Worm (Caenorhabditis elegans): ENCODE measurements around the gene C14A6.6.

Gene C14A6.6

DNA sequence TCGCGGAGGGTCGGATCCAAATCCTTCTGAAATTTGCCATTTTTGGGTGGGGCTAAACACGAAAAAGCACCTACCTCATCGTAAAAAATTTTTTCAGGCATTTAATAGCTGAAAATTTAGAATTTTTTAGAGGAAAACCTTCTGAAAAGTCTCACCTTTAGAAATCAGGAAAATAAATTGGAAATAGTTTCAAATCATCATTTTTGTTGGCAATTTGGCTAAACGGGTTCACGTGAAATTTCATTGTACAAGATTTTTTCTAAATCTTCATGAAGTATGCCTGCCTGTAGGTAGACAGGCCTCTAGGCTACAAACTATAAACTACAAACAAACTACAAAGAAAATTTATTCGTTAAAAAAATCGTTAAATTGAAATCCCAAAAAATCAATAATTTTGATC is 1.2 kb upstream of the C14A6.6 start, which contains the start of gene C14A6.7:
Gene C14A6.7 (minus strand): TSS at position 101 of the 400 bp plus-strand sequence.
- TF ChIP-seq dao-5 (tag; optimal IDR thresholded peaks at IDR 0.05) (no peak), W03F9.2 (tag; optimal IDR thresholded peaks at IDR 0.05) (no peak), him-1 (tag; optimal IDR thresholded peaks at IDR 0.05) (no peak)

DNA sequence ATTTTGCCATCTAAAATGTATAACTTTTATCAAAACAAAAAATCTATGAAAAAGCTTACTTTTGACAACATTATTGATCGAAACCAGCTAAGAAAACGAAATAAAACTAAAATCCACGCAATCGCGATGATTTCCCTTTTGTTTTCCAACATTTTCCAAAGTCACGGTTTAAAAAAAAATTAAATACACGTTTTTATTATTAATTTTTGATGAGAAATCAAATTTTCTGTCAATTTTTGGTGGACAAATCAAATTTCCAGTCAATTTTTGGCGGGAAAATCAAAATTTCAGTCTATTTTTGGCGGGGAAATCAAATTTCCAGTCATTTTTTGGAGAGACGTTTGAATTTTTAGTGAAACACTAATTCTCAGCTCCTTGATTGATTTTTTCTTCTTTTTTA is 2.3 kb downstream of the C14A6.6 start, which contains the start of gene C14A6.5:
Gene C14A6.5 (minus strand): TSS at position 101 of the 400 bp plus-strand sequence.
- TF ChIP-seq W03F9.2 (tag; optimal IDR thresholded peaks at IDR 0.05) (no peak), him-1 (tag; optimal IDR thresholded peaks at IDR 0.05) (no peak), dao-5 (tag; optimal IDR thresholded peaks at IDR 0.05) (no peak)

DNA sequence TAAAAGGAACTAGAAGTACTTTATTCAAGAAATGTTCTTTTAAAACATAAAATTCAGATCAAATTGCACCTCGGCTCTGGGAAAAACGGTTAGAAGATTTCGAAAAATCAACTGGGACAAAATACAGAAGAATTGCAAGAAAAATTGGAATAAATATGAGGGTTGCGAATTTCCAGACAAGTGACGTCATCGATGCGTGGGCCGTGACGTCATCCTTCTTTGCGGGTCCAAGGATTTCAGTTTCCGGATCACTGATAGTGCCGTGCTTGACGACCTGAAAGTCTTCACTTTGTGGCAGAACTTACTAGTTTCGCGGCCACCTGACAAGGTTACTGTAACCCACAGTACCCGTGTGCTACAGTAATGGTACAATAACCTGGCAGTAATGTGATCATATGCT is 3.6 kb downstream of the C14A6.6 start:
- TF ChIP-seq W03F9.2 (tag; optimal IDR thresholded peaks at IDR 0.05) (no peak), him-1 (tag; optimal IDR thresholded peaks at IDR 0.05) (no peak), dao-5 (tag; optimal IDR thresholded peaks at IDR 0.05) (no peak)

DNA sequence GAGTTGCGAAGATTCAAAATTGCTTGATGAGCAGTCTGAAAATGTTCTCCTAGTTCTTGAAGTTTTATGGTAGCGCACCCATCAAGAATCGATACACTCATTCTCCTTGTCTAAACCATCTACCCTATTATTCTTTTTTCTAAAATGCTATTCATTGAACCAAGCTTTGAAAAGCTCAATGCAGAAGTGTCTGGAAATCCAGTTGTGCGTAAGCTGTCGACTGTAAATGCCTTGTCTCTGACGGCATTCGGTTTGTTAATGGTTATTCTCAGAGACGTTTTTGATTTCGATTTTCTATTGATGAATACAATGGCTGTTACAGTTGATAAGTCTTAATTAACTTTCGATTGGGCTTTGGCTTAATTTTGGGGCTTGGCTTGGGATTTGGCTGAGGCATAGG is 4.5 kb downstream of the C14A6.6 start, which contains the start of gene C14A6.12:
Gene C14A6.12 (minus strand): TSS at position 101 of the 400 bp plus-strand sequence.
- no peak for TF ChIP-seq him-1 (tag; optimal IDR thresholded peaks at IDR 0.05)
- TF ChIP-seq dao-5 (tag; optimal IDR thresholded peaks at IDR 0.05) = no peak
- TF ChIP-seq W03F9.2 (tag; optimal IDR thresholded peaks at IDR 0.05) = no peak

DNA sequence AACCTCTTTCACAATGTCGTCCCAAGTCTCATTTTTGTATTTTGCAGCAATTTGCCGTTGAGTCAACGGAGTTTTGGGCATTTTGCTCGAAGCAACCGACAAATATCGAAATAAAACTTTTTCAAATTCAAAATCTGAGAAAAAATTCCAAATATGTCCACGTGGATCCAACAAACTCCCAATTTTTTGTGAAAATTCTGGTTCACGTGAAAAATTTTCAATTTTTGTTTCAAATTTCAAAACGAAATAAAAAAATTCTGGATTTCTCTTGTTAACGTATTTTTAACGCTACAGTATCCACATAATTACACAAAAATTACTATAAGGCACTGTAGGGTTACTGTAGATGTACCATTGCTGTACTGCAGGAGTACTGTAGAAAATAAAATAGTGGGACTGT is 5.8 kb downstream of the C14A6.6 start, which contains the start of gene C14A6.13:
Gene C14A6.13 (minus strand): TSS at position 101 of the 400 bp plus-strand sequence.
- no peak for TF ChIP-seq W03F9.2 (tag; optimal IDR thresholded peaks at IDR 0.05)
- no peak for TF ChIP-seq dao-5 (tag; optimal IDR thresholded peaks at IDR 0.05)
- no peak for TF ChIP-seq him-1 (tag; optimal IDR thresholded peaks at IDR 0.05)

DNA sequence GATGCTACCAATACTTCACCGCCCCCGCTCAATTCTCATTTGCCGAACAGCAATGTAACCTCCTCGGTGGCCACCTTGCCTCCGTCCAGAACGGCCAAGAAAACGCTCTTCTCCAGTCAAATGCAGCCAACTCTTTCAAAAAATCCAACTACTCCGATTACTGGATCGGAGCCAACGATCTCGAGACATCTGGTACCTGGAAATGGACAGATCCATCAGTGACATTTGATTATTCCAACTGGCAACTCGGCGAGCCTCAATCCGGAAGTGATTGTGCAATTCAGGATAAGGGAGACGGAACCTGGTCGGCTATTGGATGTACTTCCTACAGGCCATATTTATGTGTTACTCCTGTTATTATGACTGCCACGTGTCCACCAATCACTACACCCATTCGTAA is 8.9 kb downstream of the C14A6.6 start:
- no peak for TF ChIP-seq W03F9.2 (tag; optimal IDR thresholded peaks at IDR 0.05)
- TF ChIP-seq dao-5 (tag; optimal IDR thresholded peaks at IDR 0.05) = no peak

DNA sequence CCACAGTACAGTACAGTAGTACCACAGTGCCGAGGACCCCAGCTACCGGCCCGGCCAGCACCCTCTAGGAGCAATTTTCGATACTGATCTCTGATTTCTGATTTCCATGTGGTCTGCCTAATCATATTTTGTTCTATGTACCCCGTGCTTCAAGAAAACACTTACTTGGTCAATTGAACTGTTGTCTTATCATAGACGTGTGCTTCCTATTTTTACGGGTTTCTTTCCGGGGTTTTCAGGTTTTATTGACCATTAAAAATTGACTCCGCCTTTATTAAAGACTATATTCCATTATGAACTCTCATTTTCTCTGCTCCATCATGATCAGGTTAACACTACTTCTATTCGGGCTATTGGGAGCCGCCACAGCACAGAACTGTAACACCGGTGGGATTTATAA is 9.4 kb downstream of the C14A6.6 start, which contains the start of gene clec-48:
Gene clec-48 (plus strand): TSS at position 320 of the 400 bp plus-strand sequence.
- TF ChIP-seq dao-5 (tag; optimal IDR thresholded peaks at IDR 0.05) (no peak), him-1 (tag; optimal IDR thresholded peaks at IDR 0.05) (no peak), W03F9.2 (tag; optimal IDR thresholded peaks at IDR 0.05) (no peak)

DNA sequence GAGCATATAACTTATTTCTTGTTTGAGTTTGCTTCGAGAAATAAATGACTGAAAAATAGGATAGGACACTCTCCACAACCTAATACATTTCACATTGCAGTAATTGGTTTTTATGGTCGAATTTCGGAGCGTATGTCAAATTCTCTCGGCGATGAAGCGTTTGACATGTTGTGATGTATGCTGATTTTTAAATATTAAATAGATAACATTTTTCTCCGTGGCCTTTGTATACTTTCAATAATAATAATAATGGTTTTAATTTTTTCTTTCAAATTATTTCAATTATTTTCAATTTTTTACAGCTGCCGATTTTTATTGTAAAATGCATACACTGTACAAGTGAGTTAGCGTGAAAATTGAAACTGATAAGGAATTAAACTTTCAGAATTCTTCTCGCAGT is 21.0 kb downstream of the C14A6.6 start, which contains the start of gene C14A6.3:
Gene C14A6.3 (plus strand): TSS at position 301 of the 400 bp plus-strand sequence.
- TF ChIP-seq him-1 (tag; optimal IDR thresholded peaks at IDR 0.05) = no peak
- no peak for TF ChIP-seq dao-5 (tag; optimal IDR thresholded peaks at IDR 0.05)
- no peak for TF ChIP-seq W03F9.2 (tag; optimal IDR thresholded peaks at IDR 0.05)

DNA sequence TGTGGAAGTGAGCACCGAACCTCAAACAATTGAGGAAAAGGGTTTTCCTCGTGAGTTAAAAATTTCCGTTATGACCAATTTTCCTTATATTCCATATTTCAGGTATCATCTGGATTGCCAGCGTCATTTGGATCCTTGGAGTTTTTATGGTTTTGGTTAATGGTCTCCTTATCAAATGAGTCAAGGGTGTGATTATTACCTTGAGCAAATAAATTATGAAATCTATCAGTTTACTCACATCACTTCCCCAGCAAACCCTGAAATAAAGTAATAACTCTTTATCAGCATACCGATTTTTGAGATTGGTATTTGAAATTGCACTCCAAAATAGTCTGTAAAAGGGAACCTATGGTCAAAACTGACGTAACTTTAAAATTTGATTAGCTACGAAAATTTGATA is 22.6 kb downstream of the C14A6.6 start:
- TF ChIP-seq W03F9.2 (tag; optimal IDR thresholded peaks at IDR 0.05) = no peak
- no peak for TF ChIP-seq dao-5 (tag; optimal IDR thresholded peaks at IDR 0.05)
- no peak for TF ChIP-seq him-1 (tag; optimal IDR thresholded peaks at IDR 0.05)

DNA sequence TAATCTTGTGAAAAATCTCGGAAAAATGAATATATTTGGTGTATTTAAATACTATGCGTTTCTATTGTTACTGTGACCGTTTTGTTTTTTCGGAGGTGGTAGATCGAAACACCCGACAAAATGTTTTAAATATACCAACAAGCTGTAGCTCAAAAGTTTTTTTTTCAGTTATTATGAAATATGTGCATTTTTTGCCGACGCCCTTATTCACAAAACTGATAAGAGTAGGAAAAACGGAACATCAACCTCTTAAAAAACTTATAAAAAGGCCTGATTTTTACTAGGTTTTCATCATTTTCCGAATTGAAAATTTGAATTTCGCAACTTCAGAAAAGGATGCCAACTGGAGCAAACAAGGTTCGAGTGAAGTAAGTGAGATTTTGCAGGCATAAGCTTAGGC is 23.6 kb downstream of the C14A6.6 start, which contains the start of gene Y37H2A.14:
Gene Y37H2A.14 (plus strand): TSS at position 301 of the 400 bp plus-strand sequence.
- no peak for TF ChIP-seq dao-5 (tag; optimal IDR thresholded peaks at IDR 0.05)

DNA sequence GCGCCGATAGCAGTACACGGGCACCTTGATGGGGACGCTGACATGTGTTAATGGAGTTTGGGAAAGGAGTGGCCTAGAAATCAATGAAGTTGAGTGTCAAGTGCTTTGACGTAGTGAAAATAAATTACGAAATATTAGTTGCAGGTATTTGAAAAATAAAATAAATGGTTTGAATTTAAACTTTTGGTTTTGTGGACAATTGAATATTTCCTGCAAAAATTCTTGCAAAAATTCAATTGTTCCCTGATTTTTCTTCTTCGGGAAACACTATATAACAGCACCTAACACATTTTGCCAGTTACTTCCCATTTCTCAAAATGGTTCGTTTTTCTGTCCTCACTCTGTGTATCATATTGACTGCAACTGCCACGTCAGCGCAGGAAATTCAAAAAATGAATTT is 24.5 kb downstream of the C14A6.6 start, which contains the start of gene Y37H2A.13:
Gene Y37H2A.13 (plus strand): TSS at position 301 of the 400 bp plus-strand sequence.
- TF ChIP-seq him-1 (tag; optimal IDR thresholded peaks at IDR 0.05) (no peak), dao-5 (tag; optimal IDR thresholded peaks at IDR 0.05) (no peak), W03F9.2 (tag; optimal IDR thresholded peaks at IDR 0.05) (no peak)

DNA sequence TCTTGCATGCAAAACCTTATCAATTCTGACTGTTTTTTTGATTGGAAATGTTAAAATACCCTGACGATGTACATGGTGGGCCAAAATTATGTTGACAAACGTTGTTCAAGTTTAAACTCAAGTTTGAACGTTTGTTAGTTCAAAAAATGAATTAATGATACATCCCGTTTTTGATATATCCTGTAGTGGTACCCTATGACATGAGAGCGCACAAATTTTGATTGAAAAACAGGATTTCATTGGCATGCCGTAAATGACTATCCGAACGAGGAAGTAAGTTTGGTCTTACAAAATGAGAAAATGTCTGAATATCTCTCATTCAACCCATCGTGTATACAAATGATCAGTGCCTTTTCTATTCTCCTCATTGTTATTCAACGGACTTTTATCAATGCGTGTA is 25.9 kb downstream of the C14A6.6 start, which contains the start of gene Y37H2A.11:
Gene Y37H2A.11 (plus strand): TSS at position 301 of the 400 bp plus-strand sequence.
- TF ChIP-seq dao-5 (tag; optimal IDR thresholded peaks at IDR 0.05) = no peak
- no peak for TF ChIP-seq W03F9.2 (tag; optimal IDR thresholded peaks at IDR 0.05)

DNA sequence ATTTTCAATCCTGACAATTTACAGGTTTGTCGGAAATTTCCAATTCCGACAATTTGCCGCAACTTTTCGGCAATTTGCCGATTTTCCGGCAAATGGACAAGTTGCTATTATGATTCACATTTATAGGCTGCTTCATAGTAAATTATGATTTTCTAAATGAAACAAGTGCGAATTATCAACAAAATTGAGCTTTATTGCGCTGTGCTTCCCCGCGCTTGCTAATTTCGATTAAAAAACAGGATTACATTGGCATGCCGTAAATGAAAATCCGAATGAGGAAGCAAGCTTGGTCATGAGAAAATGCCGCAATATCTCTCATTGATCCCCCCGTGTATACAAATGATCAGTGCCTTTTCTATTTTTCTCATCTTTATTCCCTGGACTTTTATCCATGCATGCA is 28.4 kb downstream of the C14A6.6 start, which contains the start of gene Y37H2A.10:
Gene Y37H2A.10 (plus strand): TSS at position 301 of the 400 bp plus-strand sequence.
- TF ChIP-seq him-1 (tag; optimal IDR thresholded peaks at IDR 0.05) (no peak), dao-5 (tag; optimal IDR thresholded peaks at IDR 0.05) (no peak), W03F9.2 (tag; optimal IDR thresholded peaks at IDR 0.05) (no peak)

DNA sequence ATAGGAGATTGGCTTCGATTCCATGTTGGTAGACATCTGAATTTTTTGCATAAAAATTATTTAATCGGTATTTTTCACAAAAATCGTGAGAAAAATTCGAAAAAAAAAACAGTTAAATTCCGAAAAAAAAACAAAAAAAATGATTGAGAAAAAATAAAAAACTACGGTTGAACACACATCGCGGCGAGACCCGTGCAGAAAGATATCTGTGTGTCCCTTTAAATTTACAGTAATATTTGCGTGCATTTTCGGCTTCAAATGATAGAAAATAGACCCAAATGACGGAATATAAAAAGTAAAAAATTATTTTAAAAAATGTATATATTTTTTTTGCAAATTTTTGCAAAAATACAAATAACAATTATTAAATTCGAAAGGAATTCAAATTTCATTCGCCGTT is 29.4 kb downstream of the C14A6.6 start:
- no peak for TF ChIP-seq him-1 (tag; optimal IDR thresholded peaks at IDR 0.05)
- TF ChIP-seq dao-5 (tag; optimal IDR thresholded peaks at IDR 0.05) = no peak
- no peak for TF ChIP-seq W03F9.2 (tag; optimal IDR thresholded peaks at IDR 0.05)

DNA sequence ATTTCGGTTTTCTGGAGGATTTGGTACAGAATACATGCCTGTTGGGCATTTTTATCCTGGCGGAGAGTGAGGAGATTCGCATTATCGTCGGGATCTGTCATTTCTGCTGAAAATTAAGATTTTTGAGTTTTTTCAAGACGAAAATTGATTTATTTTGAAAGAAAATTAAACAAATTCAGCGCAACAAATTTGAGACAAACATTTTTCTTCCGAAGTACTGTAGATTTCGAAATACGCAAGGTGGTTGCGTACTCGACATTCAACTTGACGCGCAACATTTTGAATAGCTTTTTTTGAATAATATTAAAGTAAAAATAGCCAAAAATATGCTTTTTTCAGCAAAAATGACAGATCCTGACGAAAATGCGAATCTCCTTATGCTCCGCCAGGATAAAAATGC is 32.7 kb downstream of the C14A6.6 start, which contains the start of gene Y37H2A.7:
Gene Y37H2A.7 (minus strand): TSS at position 101 of the 400 bp plus-strand sequence.
- no peak for TF ChIP-seq W03F9.2 (tag; optimal IDR thresholded peaks at IDR 0.05)
- no peak for TF ChIP-seq him-1 (tag; optimal IDR thresholded peaks at IDR 0.05)
- TF ChIP-seq dao-5 (tag; optimal IDR thresholded peaks at IDR 0.05) = no peak

All from whole organism, L4/young adult.